Worm (Caenorhabditis elegans): ENCODE measurements around the gene C15H11.1.
A peak's percentile ranks its signal among the peaks of the same experiment; 100 is the strongest.

- TF ChIP-seq snpc-4 (tag; optimal IDR thresholded peaks at IDR 0.05) (peak; percentile 44), jun-1 (tag; optimal IDR thresholded peaks at IDR 0.05) (peak; percentile 15), nhr-28 (tag; optimal IDR thresholded peaks at IDR 0.05) (no peak), ZK546.5 (tag; optimal IDR thresholded peaks at IDR 0.05) (no peak), pqm-1 (tag; optimal IDR thresholded peaks at IDR 0.05) (peak; percentile 39), fos-1 (tag; optimal IDR thresholded peaks at IDR 0.05) (peak; percentile 82), unc-62 (GFP tag; optimal IDR thresholded peaks at IDR 0.05) (peak; percentile 85), daf-12 (tag; optimal IDR thresholded peaks at IDR 0.05) (peak; percentile 99), zag-1 (tag; optimal IDR thresholded peaks at IDR 0.05) (peak; percentile 65), fkh-10 (GFP tag; optimal IDR thresholded peaks at IDR 0.05) (no peak)
These were observed 27.1 kb upstream of the C15H11.1 start for ce11 chrV:14366487-14366962.

Measured in whole organism, L3 larva.